Fruit fly (Drosophila melanogaster): Measurements from ENCODE around the gene Nha1.

Nha1 gene

dm6 chr2L:6821631-6822030 lies 48.6 kb downstream of the Nha1 start, which contains the start of gene sens-2 (continued):
- TF ChIP-seq CG6175 (GFP tag; IDR thresholded peaks at IDR 0.05) (no peak), eyg (GFP tag; optimal IDR thresholded peaks at IDR 0.05) (no peak), ind (GFP tag; optimal IDR thresholded peaks at IDR 0.05) (no peak), CG9609 (GFP tag; optimal IDR thresholded peaks at IDR 0.05) (no peak), CG11247 (GFP tag; IDR thresholded peaks at IDR 0.05) (no peak), CG17359 (tag; optimal IDR thresholded peaks at IDR 0.05) (no peak), Taf1 (GFP tag; IDR thresholded peaks at IDR 0.05) (no peak), tna (GFP tag; IDR thresholded peaks at IDR 0.05; ENCODE audit: partially characterized antibody) (no peak), Atf-2 (GFP tag; optimal IDR thresholded peaks at IDR 0.05) (no peak), wor (GFP tag; IDR thresholded peaks at IDR 0.05) (no peak), CG1832 (GFP tag; optimal IDR thresholded peaks at IDR 0.05) (peak; percentile 85), croc (GFP tag; conservative IDR thresholded peaks at IDR 0.05) (no peak), stwl (tag; optimal IDR thresholded peaks at IDR 0.05) (no peak), sima (GFP tag; optimal IDR thresholded peaks at IDR 0.05) (no peak), CG10959 (GFP tag; IDR thresholded peaks at IDR 0.05) (no peak), CG17361 (GFP tag; IDR thresholded peaks at IDR 0.05) (no peak), dati (GFP tag; IDR thresholded peaks at IDR 0.05) (no peak), Tbp (GFP tag; optimal IDR thresholded peaks at IDR 0.05) (no peak), CG10209 (GFP tag; optimal IDR thresholded peaks at IDR 0.05) (no peak), CG5180 (GFP tag; optimal IDR thresholded peaks at IDR 0.05) (no peak), eve (GFP tag; optimal IDR thresholded peaks at IDR 0.05) (no peak), Bteb2 (GFP tag; optimal IDR thresholded peaks at IDR 0.05) (no peak), D19A (tag; optimal IDR thresholded peaks at IDR 0.05) (no peak), mld (GFP tag; IDR thresholded peaks at IDR 0.05; ENCODE audit: partially characterized antibody) (no peak), CG2116 (GFP tag; optimal IDR thresholded peaks at IDR 0.05) (no peak), HLH4C (GFP tag; IDR thresholded peaks at IDR 0.05; ENCODE audit: partially characterized antibody) (no peak), CG12299 (tag; optimal IDR thresholded peaks at IDR 0.05) (no peak), fd64A (GFP tag; optimal IDR thresholded peaks at IDR 0.05) (no peak), unpg (GFP tag; optimal IDR thresholded peaks at IDR 0.05) (no peak), dmrt99B (tag; optimal IDR thresholded peaks at IDR 0.05) (no peak), ci (GFP tag; IDR thresholded peaks at IDR 0.05) (peak; percentile 76; the same call in 2 of the 3 replicates), CG11723 (GFP tag; optimal IDR thresholded peaks at IDR 0.05) (no peak), CG3281 (GFP tag; optimal IDR thresholded peaks at IDR 0.05) (no peak), CTCF (GFP tag; optimal IDR thresholded peaks at IDR 0.05) (no peak), CG13123 (GFP tag; optimal IDR thresholded peaks at IDR 0.05) (no peak), aop (GFP tag; IDR thresholded peaks at IDR 0.05) (peak; percentile 77; the same call in 1 of the 2 replicates), Blimp-1 (GFP tag; optimal IDR thresholded peaks at IDR 0.05) (no peak), emc (GFP tag; optimal IDR thresholded peaks at IDR 0.05) (no peak), lmd (GFP tag; IDR thresholded peaks at IDR 0.05) (no peak), B-H2 (GFP tag; optimal IDR thresholded peaks at IDR 0.05) (no peak), yki (optimal IDR thresholded peaks at IDR 0.05) (no peak), wek (GFP tag; optimal IDR thresholded peaks at IDR 0.05) (peak; percentile 6), CG9797 (GFP tag; optimal IDR thresholded peaks at IDR 0.05) (no peak), seq (GFP tag; IDR thresholded peaks at IDR 0.05) (peak; percentile 79), Gsc (GFP tag; IDR thresholded peaks at IDR 0.05) (no peak), CG2889 (GFP tag; IDR thresholded peaks at IDR 0.05) (no peak), E2f1 (GFP tag; IDR thresholded peaks at IDR 0.05) (no peak), ara (GFP tag; IDR thresholded peaks at IDR 0.05) (no peak), hb (GFP tag; IDR thresholded peaks at IDR 0.05; ENCODE audit: partially characterized antibody) (no peak), GATAe (GFP tag; conservative IDR thresholded peaks at IDR 0.05) (0 out of 2 replicates have a peak, but pooled peaks have one; percentile 27), sqz (GFP tag; optimal IDR thresholded peaks at IDR 0.05) (no peak), twi (tag; optimal IDR thresholded peaks at IDR 0.05) (no peak), mirr (GFP tag; optimal IDR thresholded peaks at IDR 0.05) (peak; percentile 41)
